Worm (Caenorhabditis elegans) whole organism, L4 larva: Measurements from ENCODE around the gene ska-3.
A peak's percentile ranks its signal among the peaks of the same experiment; 100 is the strongest.

Experiments
- F37D6.2 ChIP-seq: sonication (generic microtip); optimal IDR thresholded peaks from 2 replicates; lab custom pipeline; 2016; ENCODE audit warnings: mild to moderate bottlenecking, missing genetic modification characterization, missing compliant biosample characterization
- F49E8.2 ChIP-seq: sonication (generic microtip); optimal IDR thresholded peaks from 2 replicates; lab custom pipeline; 2016; ENCODE audit warnings: missing compliant biosample characterization, mild to moderate bottlenecking, missing genetic modification characterization, borderline replicate concordance
- Y48G9A.11 ChIP-seq: fragments of 200-800 bp; sonication (Bioruptor generic); IDR thresholded peaks from 2 replicates; pipeline ENCODE4 v1.3.6; 2022; ENCODE audit warnings: missing genetic modification reagents, missing genetic modification characterization, missing compliant biosample characterization
- Y5F2A.4 ChIP-seq: fragments of 200-800 bp; sonication (Bioruptor generic); optimal IDR thresholded peaks from 2 replicates; lab custom pipeline; 2018; ENCODE audit warnings: mild to moderate bottlenecking, missing genetic modification characterization, missing compliant biosample characterization
- ZK337.2 ChIP-seq: fragments of 200-800 bp; sonication (Bioruptor generic); IDR thresholded peaks from 2 replicates; pipeline ENCODE4 v1.3.6; 2022; ENCODE audit warnings: missing genetic modification reagents, missing genetic modification characterization, missing compliant biosample characterization
- ZK546.5 ChIP-seq, 2 experiments: sonication (generic microtip); optimal IDR thresholded peaks; 2 replicates each; lab custom pipeline; 2017; ENCODE audit warnings: missing biosample characterization in 2 of 2, missing genetic modification characterization in 2 of 2
- aha-1 ChIP-seq: fragments of 150-350 bp; peaks from one replicate; lab custom pipeline; 2014; ENCODE audit warnings: missing biosample characterization, missing genetic modification characterization
- aly-2 ChIP-seq: sonication (generic microtip); optimal IDR thresholded peaks from 2 replicates; lab custom pipeline; 2018; ENCODE audit warnings: missing biosample characterization, missing genetic modification characterization
- arid-1 ChIP-seq: fragments of 200-800 bp; sonication (Bioruptor generic); conservative IDR thresholded peaks from 2 replicates; pipeline ENCODE4 v1.3.6; 2022; ENCODE audit warnings: missing genetic modification reagents, missing genetic modification characterization, missing compliant biosample characterization
- attf-4 ChIP-seq: sonication (generic microtip); optimal IDR thresholded peaks from 3 replicates; lab custom pipeline; 2017; ENCODE audit warnings: missing biosample characterization, missing genetic modification characterization
- ces-1 ChIP-seq: fragments of 150-350 bp; sonication (generic microtip); optimal IDR thresholded peaks from 4 replicates; lab custom pipeline; 2014; ENCODE audit warnings: missing biosample characterization, missing genetic modification reagents, missing genetic modification characterization
- dmd-6 ChIP-seq: fragments of 200-800 bp; sonication (Bioruptor generic); IDR thresholded peaks from 2 replicates; pipeline ENCODE4 v1.3.6; 2022; ENCODE audit warnings: missing genetic modification reagents, missing genetic modification characterization, missing compliant biosample characterization
- duxl-1 ChIP-seq: sonication (generic microtip); optimal IDR thresholded peaks from 2 replicates; lab custom pipeline; 2016; ENCODE audit warnings: mild to moderate bottlenecking, missing genetic modification characterization, moderate library complexity, missing compliant biosample characterization; ENCODE audit not compliant: poor library complexity
- fkh-10 ChIP-seq: fragments of 150-350 bp; optimal IDR thresholded peaks from 2 replicates; lab custom pipeline; 2014; ENCODE audit warnings: missing biosample characterization, missing genetic modification reagents, missing genetic modification characterization
- lim-7 ChIP-seq: fragments of 200-800 bp; sonication (Bioruptor generic); IDR thresholded peaks from 2 replicates; pipeline ENCODE4 v1.3.6; 2022; ENCODE audit warnings: missing genetic modification characterization, missing compliant biosample characterization
- lin-15B ChIP-seq: fragments of 150-350 bp; sonication (generic microtip); optimal IDR thresholded peaks from 3 replicates; lab custom pipeline; 2014; ENCODE audit warnings: missing biosample characterization, missing genetic modification characterization
- lin-38 ChIP-seq: fragments of 200-800 bp; sonication (Bioruptor generic); IDR thresholded peaks from 2 replicates; pipeline ENCODE4 v1.3.6; 2022; ENCODE audit warnings: missing genetic modification reagents, missing genetic modification characterization, missing compliant biosample characterization
- lin-39 ChIP-seq: fragments of 150-350 bp; optimal IDR thresholded peaks from 2 replicates; lab custom pipeline; 2014; ENCODE audit warnings: missing biosample characterization, missing genetic modification reagents, missing genetic modification characterization
- lsy-2 ChIP-seq, 2 experiments: fragments of 150-350 bp in 1 of 2; sonication (generic microtip) in 1 of 2; optimal IDR thresholded peaks; 2 replicates each; lab custom pipeline; 2014 to 2017; ENCODE audit warnings: missing biosample characterization in 2 of 2, missing genetic modification characterization in 2 of 2
- mdt-29 ChIP-seq: fragments of 200-800 bp; sonication (Bioruptor generic); IDR thresholded peaks from 2 replicates; pipeline ENCODE4 v1.3.6; 2022; ENCODE audit warnings: missing genetic modification reagents, missing genetic modification characterization, missing compliant biosample characterization
- mep-1 ChIP-seq: fragments of 150-350 bp; sonication (generic microtip); optimal IDR thresholded peaks from 3 replicates; lab custom pipeline; 2014; ENCODE audit warnings: missing biosample characterization, missing genetic modification characterization
- mes-2 ChIP-seq: sonication (generic microtip); optimal IDR thresholded peaks from 2 replicates; lab custom pipeline; 2016; ENCODE audit warnings: missing genotype, mild to moderate bottlenecking, missing genetic modification characterization, missing compliant biosample characterization; ENCODE audit not compliant: poor library complexity, severe bottlenecking
- mxl-2 ChIP-seq: fragments of 200-800 bp; sonication (Bioruptor generic); conservative IDR thresholded peaks from 2 replicates; pipeline ENCODE4 v1.3.6; 2022; ENCODE audit warnings: missing genetic modification reagents, missing genetic modification characterization, missing compliant biosample characterization
- nhr-237 ChIP-seq: sonication (generic microtip); optimal IDR thresholded peaks from 2 replicates; lab custom pipeline; 2017; ENCODE audit warnings: missing biosample characterization, missing genetic modification characterization
- nhr-25 ChIP-seq: sonication (generic microtip); optimal IDR thresholded peaks from 2 replicates; lab custom pipeline; 2017; ENCODE audit warnings: missing genetic modification characterization, mild to moderate bottlenecking, missing compliant biosample characterization, antibody characterized with exemption, moderate library complexity, borderline replicate concordance; ENCODE audit not compliant: insufficient read depth
- nhr-28 ChIP-seq: fragments of 150-350 bp; optimal IDR thresholded peaks from 2 replicates; lab custom pipeline; 2014; ENCODE audit warnings: missing biosample characterization, missing genetic modification characterization
- nhr-48 ChIP-seq: sonication (generic microtip); optimal IDR thresholded peaks from 2 replicates; lab custom pipeline; 2016; ENCODE audit warnings: mild to moderate bottlenecking, missing genetic modification characterization, missing compliant biosample characterization
- nhr-76 ChIP-seq: fragments of 150-350 bp; optimal IDR thresholded peaks from 2 replicates; lab custom pipeline; 2014; ENCODE audit warnings: missing biosample characterization, missing genetic modification characterization
- php-3 ChIP-seq: fragments of 200-800 bp; sonication (Bioruptor generic); IDR thresholded peaks from 2 replicates; pipeline ENCODE4 v1.3.6; 2022; ENCODE audit warnings: missing genetic modification reagents, missing genetic modification characterization, missing compliant biosample characterization
- pqm-1 ChIP-seq: sonication (generic microtip); optimal IDR thresholded peaks from 2 replicates; lab custom pipeline; 2017; ENCODE audit warnings: missing biosample characterization, missing genetic modification characterization
- sdz-12 ChIP-seq: fragments of 200-800 bp; sonication (Bioruptor generic); optimal IDR thresholded peaks from 2 replicates; lab custom pipeline; 2018; ENCODE audit warnings: mild to moderate bottlenecking, missing genetic modification characterization, missing compliant biosample characterization
- skn-1 ChIP-seq: fragments of 150-350 bp; optimal IDR thresholded peaks from 2 replicates; lab custom pipeline; 2014; ENCODE audit warnings: missing biosample characterization, missing genetic modification characterization
- snpc-1.2 ChIP-seq: fragments of 200-800 bp; sonication (Bioruptor generic); IDR thresholded peaks from 2 replicates; pipeline ENCODE4 v1.3.6; 2022; ENCODE audit warnings: missing genetic modification reagents, missing genetic modification characterization, missing compliant biosample characterization
- spr-1 ChIP-seq: sonication (generic microtip); optimal IDR thresholded peaks from 2 replicates; lab custom pipeline; 2016; ENCODE audit warnings: mild to moderate bottlenecking, missing genetic modification characterization, missing compliant biosample characterization
- tra-1 ChIP-seq: fragments of 200-800 bp; sonication (Bioruptor generic); IDR thresholded peaks from 2 replicates; pipeline ENCODE4 v1.3.6; 2022; ENCODE audit warnings: missing genetic modification reagents, missing genetic modification characterization, missing compliant biosample characterization
- unc-130 ChIP-seq: sonication (generic microtip); optimal IDR thresholded peaks from 2 replicates; lab custom pipeline; 2016; ENCODE audit warnings: missing genetic modification reagents, missing genetic modification characterization, missing compliant biosample characterization
- vab-7 ChIP-seq: fragments of 200-800 bp; sonication (Bioruptor generic); IDR thresholded peaks from 2 replicates; pipeline ENCODE4 v1.3.6; 2022; ENCODE audit warnings: missing genetic modification reagents, missing genetic modification characterization, missing compliant biosample characterization
- zfp-2 ChIP-seq: sonication (generic microtip); optimal IDR thresholded peaks from 2 replicates; lab custom pipeline; 2016; ENCODE audit warnings: mild to moderate bottlenecking, missing genetic modification characterization, missing compliant biosample characterization
- zip-11 ChIP-seq: fragments of 200-800 bp; sonication (Bioruptor generic); IDR thresholded peaks from 2 replicates; pipeline ENCODE4 v1.3.6; 2022; ENCODE audit warnings: missing genetic modification characterization, missing compliant biosample characterization

The ska-3 gene

DNA sequence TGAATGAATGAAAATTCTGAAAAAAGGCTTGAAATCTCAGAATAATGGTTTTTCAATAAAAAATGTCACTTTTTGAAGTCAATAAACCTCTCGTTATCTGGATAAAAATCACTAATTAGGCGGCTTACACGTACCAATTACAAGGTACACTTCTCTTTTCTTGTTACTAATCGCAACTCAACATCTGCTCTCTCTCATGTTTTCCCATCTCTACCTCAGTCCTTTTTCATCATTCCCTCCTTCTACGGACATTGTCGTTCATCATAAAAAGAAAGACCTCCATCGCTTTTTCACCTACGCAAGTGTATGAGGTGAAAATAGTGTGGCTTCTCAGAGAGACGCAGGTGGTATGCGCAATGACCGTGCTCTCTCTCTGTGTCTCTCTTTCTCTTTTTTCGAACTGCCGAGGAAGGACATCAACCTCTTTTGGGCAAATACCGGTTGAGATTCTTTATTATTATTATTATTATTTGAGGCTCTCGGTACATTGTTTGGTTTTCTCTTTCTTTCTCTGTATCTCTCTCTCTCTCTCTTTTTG, 10.8 kb downstream of the ska-3 start (continued):
- TF ChIP-seq nhr-25 (tag; lab: Kevin White, UChicago) (no peak), nhr-76 (tag; lab: Kevin White, UChicago) (no peak), lin-39 (tag; lab: Kevin White, UChicago) (no peak), skn-1 (tag; lab: Kevin White, UChicago) (no peak)

ce11 chrIII:5665710-5666109, 13.1 kb downstream of the ska-3 start:
- no peak for TF ChIP-seq aha-1 (tag; lab: Kevin White, UChicago)
- TF ChIP-seq lim-7 (GFP tag; lab: Robert Waterston, UW), result no peak
- no peak for TF ChIP-seq zfp-2 (tag; lab: Kevin White, UChicago)
- no peak for TF ChIP-seq dmd-6 (GFP tag; lab: Robert Waterston, UW)
- no peak for TF ChIP-seq Y5F2A.4
- TF ChIP-seq fkh-10, result no peak
- TF ChIP-seq sdz-12 (GFP tag; lab: Kevin White, UChicago), result no peak
- TF ChIP-seq lin-15B (tag; lab: Kevin White, UChicago), result no peak
- no peak for TF ChIP-seq skn-1 (tag; lab: Kevin White, UChicago)
- no peak for TF ChIP-seq zip-11 (GFP tag; lab: Robert Waterston, UW)
- TF ChIP-seq mep-1 (tag; lab: Kevin White, UChicago), result no peak

ce11 chrIII:5665278-5665677, 13.5 kb downstream of the ska-3 start:
- no peak for TF ChIP-seq php-3 (GFP tag; lab: Robert Waterston, UW)
- TF ChIP-seq nhr-28, result peak; percentile 31
- no peak for TF ChIP-seq zip-11 (GFP tag; lab: Robert Waterston, UW)
- TF ChIP-seq nhr-237, result no peak
- no peak for TF ChIP-seq lin-38 (GFP tag; lab: Robert Waterston, UW)
- TF ChIP-seq mdt-29 (GFP tag; lab: Robert Waterston, UW), result no peak
- no peak for TF ChIP-seq arid-1 (GFP tag; lab: Robert Waterston, UW)
- TF ChIP-seq lsy-2 (tag; optimal IDR thresholded peaks at IDR 0.05; lab: Kevin White, UChicago), result no peak
- no peak for TF ChIP-seq tra-1 (GFP tag; lab: Robert Waterston, UW)
- no peak for TF ChIP-seq aha-1 (tag; lab: Kevin White, UChicago)
- no peak for TF ChIP-seq vab-7 (GFP tag; lab: Robert Waterston, UW)
- TF ChIP-seq pqm-1 (tag; lab: Kevin White, UChicago), result peak; percentile 1
- TF ChIP-seq lin-15B (tag; lab: Kevin White, UChicago), result no peak
- peak; percentile 13 for TF ChIP-seq mes-2
- no peak for TF ChIP-seq nhr-48 (tag; lab: Kevin White, UChicago)
- no peak for TF ChIP-seq lin-39 (tag; lab: Kevin White, UChicago)
- TF ChIP-seq, all 104 proteins: peak for 3

ce11 chrIII:5663933-5664332, 14.9 kb downstream of the ska-3 start, which contains the start of gene par-3:
TSS of gene par-3 (plus strand) at chrIII:5664233.
- TF ChIP-seq F49E8.2 (no peak), aly-2 (tag; lab: Kevin White, UChicago) (no peak), ZK546.5 (tag; optimal IDR thresholded peaks at IDR 0.05; lab: Kevin White, UChicago) (no peak), attf-4 (tag; lab: Kevin White, UChicago) (no peak), lsy-2 (tag; optimal IDR thresholded peaks at IDR 0.05; lab: Kevin White, UChicago) (no peak), fkh-10 (no peak), aha-1 (tag; lab: Kevin White, UChicago) (peak; percentile 42), spr-1 (tag; lab: Kevin White, UChicago) (no peak), duxl-1 (no peak), pqm-1 (tag; lab: Kevin White, UChicago) (peak; percentile 53)

DNA sequence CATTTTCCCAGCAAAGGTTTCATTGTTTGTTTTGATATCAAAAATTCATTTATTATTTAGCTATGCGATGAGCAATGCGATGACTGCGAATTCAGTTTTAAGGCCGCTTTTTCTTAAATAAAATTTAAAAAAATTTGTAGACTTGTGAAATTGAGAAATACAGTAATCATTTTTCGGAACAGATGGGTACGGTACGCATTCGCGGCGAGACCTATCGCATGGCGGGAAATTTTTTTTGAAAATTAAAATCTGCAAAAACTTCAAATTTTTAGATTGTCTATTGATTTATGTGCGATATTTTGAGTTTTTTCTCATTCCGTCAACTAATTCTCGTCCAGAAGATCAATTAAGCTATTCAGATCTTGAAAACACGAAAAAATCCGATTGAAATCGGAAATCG, 15.3 kb downstream of the ska-3 start:
- TF ChIP-seq mxl-2 (GFP tag; lab: Robert Waterston, UW), result no peak
- TF ChIP-seq F49E8.2, result peak; percentile 85
- no peak for TF ChIP-seq ces-1 (GFP tag; lab: Kevin White, UChicago)
- peak; percentile 87 for TF ChIP-seq unc-130
- peak; percentile 60; the same call in 1 of the 2 replicates for TF ChIP-seq snpc-1.2 (GFP tag; lab: Robert Waterston, UW)
- TF ChIP-seq lsy-2 (tag; optimal IDR thresholded peaks at IDR 0.05; lab: Kevin White, UChicago), result peak in 1 of 2 experiments; percentile 73
- peak; percentile 79 for TF ChIP-seq Y48G9A.11 (GFP tag; lab: Robert Waterston, UW)
- no peak for TF ChIP-seq aha-1 (tag; lab: Kevin White, UChicago)
- TF ChIP-seq dmd-6 (GFP tag; lab: Robert Waterston, UW), result no peak
- TF ChIP-seq ZK337.2, result no peak
- TF ChIP-seq F37D6.2, result no peak
- peak; percentile 81 for TF ChIP-seq lin-38 (GFP tag; lab: Robert Waterston, UW)
- no peak for TF ChIP-seq nhr-28
